Worm (Caenorhabditis elegans) whole organism, young adult: ENCODE measurements around the gene ndg-4.

ENCODE experiments used
- B0019.2 ChIP-seq: fragments of 200-800 bp; sonication (Bioruptor generic); conservative IDR thresholded peaks from 2 replicates; pipeline ENCODE4 v1.3.6; 2022; ENCODE audit warnings: missing genetic modification reagents, missing genetic modification characterization, missing compliant biosample characterization
- B0035.1 ChIP-seq: sonication (generic microtip); optimal IDR thresholded peaks from 2 replicates; lab custom pipeline; 2016; ENCODE audit warnings: missing genetic modification characterization, mild to moderate bottlenecking, missing compliant biosample characterization, missing genotype, missing genetic modification reagents
- C17E4.6 ChIP-seq: fragments of 200-800 bp; sonication (Bioruptor generic); IDR thresholded peaks from 2 replicates; pipeline ENCODE4 v1.3.6; 2022; ENCODE audit warnings: missing genetic modification reagents, missing genetic modification characterization, missing compliant biosample characterization
- D2030.7 ChIP-seq: fragments of 200-800 bp; sonication (Bioruptor generic); IDR thresholded peaks from 2 replicates; pipeline ENCODE4 v1.3.6; 2022; ENCODE audit warnings: missing genetic modification reagents, missing genetic modification characterization, missing compliant biosample characterization
- F10E7.11 ChIP-seq: sonication (generic microtip); optimal IDR thresholded peaks from 2 replicates; lab custom pipeline; 2017; ENCODE audit warnings: mild to moderate bottlenecking, missing genetic modification characterization, moderate library complexity, missing compliant biosample characterization
- F23B12.7 ChIP-seq: sonication (generic microtip); optimal IDR thresholded peaks from 2 replicates; lab custom pipeline; 2017; ENCODE audit warnings: missing genetic modification characterization, mild to moderate bottlenecking, missing compliant biosample characterization, antibody characterized with exemption, moderate library complexity; ENCODE audit not compliant: insufficient read depth
- F37B4.10 ChIP-seq: fragments of 200-800 bp; sonication (Bioruptor generic); IDR thresholded peaks from 2 replicates; pipeline ENCODE4 v1.3.6; 2022; ENCODE audit warnings: missing genetic modification characterization, missing compliant biosample characterization
- F39B2.1 ChIP-seq: fragments of 200-800 bp; sonication (Bioruptor generic); IDR thresholded peaks from 2 replicates; pipeline ENCODE4 v1.3.6; 2022; ENCODE audit warnings: missing genetic modification reagents, missing genetic modification characterization, missing compliant biosample characterization
- K12H6.12 ChIP-seq: fragments of 200-800 bp; sonication (Bioruptor generic); optimal IDR thresholded peaks from 2 replicates; lab custom pipeline; 2018; ENCODE audit warnings: mild to moderate bottlenecking, missing genetic modification characterization, missing compliant biosample characterization
- T07F8.4 ChIP-seq: sonication (generic microtip); optimal IDR thresholded peaks from 2 replicates; lab custom pipeline; 2016; ENCODE audit warnings: mild to moderate bottlenecking, missing genetic modification characterization, moderate library complexity, missing compliant biosample characterization
- Y56A3A.18 ChIP-seq: fragments of 200-800 bp; sonication (Bioruptor generic); IDR thresholded peaks from 2 replicates; pipeline ENCODE4 v1.3.6; 2022; ENCODE audit warnings: missing genetic modification reagents, missing genetic modification characterization, missing compliant biosample characterization
- Y79H2A.3 ChIP-seq: fragments of 200-800 bp; sonication (Bioruptor generic); conservative IDR thresholded peaks from 2 replicates; pipeline ENCODE4 v1.3.6; 2022; ENCODE audit warnings: missing genetic modification reagents, missing genetic modification characterization, missing compliant biosample characterization
- Y95B8A.8 ChIP-seq: fragments of 200-800 bp; sonication (Bioruptor generic); IDR thresholded peaks from 2 replicates; pipeline ENCODE4 v1.3.6; 2022; ENCODE audit warnings: missing genetic modification reagents, missing genetic modification characterization, missing compliant biosample characterization
- akir-1 ChIP-seq: fragments of 200-800 bp; sonication (Bioruptor generic); optimal IDR thresholded peaks from 2 replicates; lab custom pipeline; 2018; ENCODE audit warnings: mild to moderate bottlenecking, missing genetic modification characterization, moderate library complexity, missing compliant biosample characterization
- bed-2 ChIP-seq: fragments of 200-800 bp; sonication (Bioruptor generic); IDR thresholded peaks from 2 replicates; pipeline ENCODE4 v1.3.6; 2022; ENCODE audit warnings: missing genetic modification reagents, missing genetic modification characterization, missing compliant biosample characterization
- cebp-2 ChIP-seq: fragments of 200-800 bp; sonication (Bioruptor generic); IDR thresholded peaks from 2 replicates; pipeline ENCODE4 v1.3.6; 2022; ENCODE audit warnings: missing genetic modification characterization, missing compliant biosample characterization
- ceh-27 ChIP-seq: fragments of 200-800 bp; sonication (Bioruptor generic); optimal IDR thresholded peaks from 2 replicates; lab custom pipeline; 2018; ENCODE audit warnings: mild to moderate bottlenecking, missing genetic modification characterization, moderate library complexity, missing compliant biosample characterization
- ceh-40 ChIP-seq: fragments of 200-800 bp; sonication (Bioruptor generic); IDR thresholded peaks from 2 replicates; pipeline ENCODE4 v1.3.6; 2022; ENCODE audit warnings: missing genetic modification characterization, missing compliant biosample characterization
- ceh-79 ChIP-seq: sonication (generic microtip); optimal IDR thresholded peaks from 2 replicates; lab custom pipeline; 2017; ENCODE audit warnings: mild to moderate bottlenecking, missing genetic modification characterization, missing compliant biosample characterization
- ceh-91 ChIP-seq: fragments of 200-800 bp; sonication (Bioruptor generic); IDR thresholded peaks from 2 replicates; pipeline ENCODE4 v1.3.6; 2022; ENCODE audit warnings: missing genetic modification reagents, missing genetic modification characterization, missing compliant biosample characterization
- chd-7 ChIP-seq: sonication (generic microtip); optimal IDR thresholded peaks from 2 replicates; lab custom pipeline; 2016; ENCODE audit warnings: mild to moderate bottlenecking, missing genetic modification characterization, moderate library complexity, missing compliant biosample characterization
- dpl-1 ChIP-seq: fragments of 150-350 bp; optimal IDR thresholded peaks from 2 replicates; lab custom pipeline; 2014; ENCODE audit warnings: missing biosample characterization, missing genetic modification reagents, missing genetic modification characterization
- egl-18 ChIP-seq: fragments of 200-800 bp; sonication (Bioruptor generic); IDR thresholded peaks from 2 replicates; pipeline ENCODE4 v1.3.6; 2022; ENCODE audit warnings: missing genetic modification reagents, missing genetic modification characterization, missing compliant biosample characterization
- egrh-3 ChIP-seq: fragments of 200-800 bp; sonication (Bioruptor generic); IDR thresholded peaks from 2 replicates; pipeline ENCODE4 v1.3.6; 2022; ENCODE audit warnings: missing genetic modification reagents, missing genetic modification characterization, missing compliant biosample characterization
- ekl-4 ChIP-seq: fragments of 200-800 bp; sonication (Bioruptor generic); IDR thresholded peaks from 2 replicates; pipeline ENCODE4 v1.3.6; 2022; ENCODE audit warnings: missing genetic modification reagents, missing genetic modification characterization, missing compliant biosample characterization
- fkh-3 ChIP-seq: sonication (generic microtip); optimal IDR thresholded peaks from 2 replicates; lab custom pipeline; 2016; ENCODE audit warnings: mild to moderate bottlenecking, missing genetic modification characterization, missing compliant biosample characterization
- him-1 ChIP-seq: sonication (generic microtip); optimal IDR thresholded peaks from 2 replicates; lab custom pipeline; 2016; ENCODE audit warnings: missing genotype, missing genetic modification reagents, missing genetic modification characterization, missing compliant biosample characterization
- hrde-1 ChIP-seq: sonication (generic microtip); optimal IDR thresholded peaks from 2 replicates; lab custom pipeline; 2016; ENCODE audit warnings: missing genetic modification characterization, mild to moderate bottlenecking, missing compliant biosample characterization, moderate library complexity, missing genotype, missing genetic modification reagents, borderline replicate concordance
- lag-1 ChIP-seq: fragments of 200-800 bp; sonication (Bioruptor generic); IDR thresholded peaks from 2 replicates; pipeline ENCODE4 v1.3.6; 2022; ENCODE audit warnings: missing genetic modification reagents, missing genetic modification characterization, missing compliant biosample characterization
- lsl-1 ChIP-seq: fragments of 200-800 bp; sonication (Bioruptor generic); optimal IDR thresholded peaks from 2 replicates; lab custom pipeline; 2018; ENCODE audit warnings: mild to moderate bottlenecking, missing genetic modification characterization, moderate library complexity, missing compliant biosample characterization
- madf-6 ChIP-seq: fragments of 200-800 bp; sonication (Bioruptor generic); IDR thresholded peaks from 2 replicates; pipeline ENCODE4 v1.3.6; 2022; ENCODE audit warnings: missing genetic modification reagents, missing genetic modification characterization, missing compliant biosample characterization
- mel-28 ChIP-seq: sonication (generic microtip); optimal IDR thresholded peaks from 2 replicates; lab custom pipeline; 2016; ENCODE audit warnings: borderline replicate concordance, mild to moderate bottlenecking, missing genetic modification characterization, missing compliant biosample characterization
- nhr-120 ChIP-seq: fragments of 200-800 bp; sonication (Bioruptor generic); IDR thresholded peaks from 2 replicates; pipeline ENCODE4 v1.3.6; 2022; ENCODE audit warnings: missing genetic modification characterization, missing compliant biosample characterization
- pbrm-1 ChIP-seq: fragments of 200-800 bp; sonication (Bioruptor generic); IDR thresholded peaks from 2 replicates; pipeline ENCODE4 v1.3.6; 2022; ENCODE audit warnings: missing genetic modification reagents, missing genetic modification characterization, missing compliant biosample characterization
- repo-1 ChIP-seq: sonication (generic microtip); optimal IDR thresholded peaks from 2 replicates; lab custom pipeline; 2017; ENCODE audit warnings: mild to moderate bottlenecking, missing genetic modification characterization, missing compliant biosample characterization
- rpc-1 ChIP-seq, 2 experiments: fragments of 150-350 bp in 1 of 2; sonication (generic microtip) in 1 of 2; optimal IDR thresholded peaks; 2 replicates each; lab custom pipeline; 2014 to 2018; ENCODE audit warnings: missing biosample characterization in 1 of 2, missing genetic modification characterization in 1 of 2, missing genetic modification reagents in 1 of 2, missing genotype in 1 of 2
- snpc-3.4 ChIP-seq: sonication (generic microtip); optimal IDR thresholded peaks from 2 replicates; lab custom pipeline; 2017; ENCODE audit warnings: missing genetic modification characterization, mild to moderate bottlenecking, missing compliant biosample characterization, antibody characterized with exemption, moderate library complexity, missing genotype, missing genetic modification reagents
- sptf-2 ChIP-seq: fragments of 200-800 bp; sonication (Bioruptor generic); optimal IDR thresholded peaks from 2 replicates; lab custom pipeline; 2018; ENCODE audit warnings: mild to moderate bottlenecking, missing genetic modification characterization, missing compliant biosample characterization
- tbp1 ChIP-seq: fragments of 200-800 bp; sonication (Bioruptor generic); optimal IDR thresholded peaks from 2 replicates; lab custom pipeline; 2018; ENCODE audit warnings: mild to moderate bottlenecking, missing genetic modification characterization, missing compliant biosample characterization
- unc-62 ChIP-seq: fragments of 150-350 bp; optimal IDR thresholded peaks from 2 replicates; lab custom pipeline; 2014; ENCODE audit warnings: missing biosample characterization, missing genetic modification reagents, missing genetic modification characterization
- xnd-1 ChIP-seq: sonication (generic microtip); optimal IDR thresholded peaks from 2 replicates; lab custom pipeline; 2016; ENCODE audit warnings: missing genotype, missing genetic modification reagents, missing genetic modification characterization, missing compliant biosample characterization
- zim-3 ChIP-seq: sonication (generic microtip); optimal IDR thresholded peaks from 2 replicates; lab custom pipeline; 2017; ENCODE audit warnings: mild to moderate bottlenecking, missing genetic modification characterization, moderate library complexity, missing compliant biosample characterization
- ztf-18 ChIP-seq: sonication (generic microtip); optimal IDR thresholded peaks from 2 replicates; lab custom pipeline; 2016; ENCODE audit warnings: missing genotype, mild to moderate bottlenecking, missing genetic modification characterization, missing compliant biosample characterization
- ztf-22 ChIP-seq: fragments of 200-800 bp; sonication (Bioruptor generic); optimal IDR thresholded peaks from 2 replicates; lab custom pipeline; 2018; ENCODE audit warnings: mild to moderate bottlenecking, missing genetic modification characterization, moderate library complexity, missing compliant biosample characterization
- ztf-3 ChIP-seq: fragments of 200-800 bp; sonication (Bioruptor generic); optimal IDR thresholded peaks from 2 replicates; lab custom pipeline; 2018; ENCODE audit warnings: mild to moderate bottlenecking, missing genetic modification characterization, missing compliant biosample characterization

Gene ndg-4

DNA sequence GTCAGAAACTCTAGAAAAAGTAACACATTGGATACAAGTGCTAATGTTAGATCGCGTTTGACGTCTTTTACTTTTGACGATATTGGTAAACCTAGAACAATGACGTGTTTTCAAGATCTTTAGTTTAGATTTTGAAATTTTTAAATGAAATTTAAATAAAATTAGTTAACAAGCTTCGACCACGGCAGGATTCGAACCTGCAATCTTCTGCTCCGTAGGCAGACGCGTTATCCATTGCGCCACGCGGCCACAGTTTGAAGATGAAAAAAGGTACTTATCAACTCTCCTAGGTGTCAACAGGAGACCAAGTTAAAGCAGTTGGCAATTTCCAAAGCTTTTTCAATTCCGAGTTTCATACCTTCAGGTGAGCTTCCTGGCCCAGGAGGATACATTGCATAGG lies 17.8 kb downstream of the ndg-4 start (continued):
- TF ChIP-seq xnd-1 (tag; lab: Kevin White, UChicago) = no peak
- TF ChIP-seq pbrm-1 (GFP tag; lab: Robert Waterston, UW) = peak; percentile 61; the same call in 1 of the 2 replicates
- TF ChIP-seq K12H6.12 (tag; lab: Kevin White, UChicago) = peak; percentile 16
- TF ChIP-seq F23B12.7 (tag; lab: Kevin White, UChicago) = peak; percentile 53
- TF ChIP-seq chd-7 (tag; lab: Kevin White, UChicago) = no peak
- TF ChIP-seq dpl-1 = no peak
- no peak for TF ChIP-seq nhr-120
- TF ChIP-seq madf-6 = peak; percentile 69
- TF ChIP-seq ceh-91 (GFP tag; lab: Robert Waterston, UW) = no peak
- TF ChIP-seq mel-28 (tag; lab: Kevin White, UChicago) = no peak
- TF ChIP-seq fkh-3 (tag; lab: Kevin White, UChicago) = no peak
- no peak for TF ChIP-seq egl-18 (GFP tag; lab: Robert Waterston, UW)
- no peak for TF ChIP-seq B0019.2 (GFP tag; lab: Robert Waterston, UW)
- TF ChIP-seq D2030.7 (GFP tag; lab: Robert Waterston, UW) = peak; percentile 69; the same call in 1 of the 2 replicates
- TF ChIP-seq sptf-2 (GFP tag; lab: Kevin White, UChicago) = no peak
- TF ChIP-seq cebp-2 (GFP tag; lab: Robert Waterston, UW) = no peak
- TF ChIP-seq lsl-1 (GFP tag; lab: Kevin White, UChicago) = peak; percentile 40
- TF ChIP-seq akir-1 (GFP tag; lab: Kevin White, UChicago) = no peak
- no peak for TF ChIP-seq B0035.1 (tag; lab: Kevin White, UChicago)
- no peak for TF ChIP-seq ceh-79
- TF ChIP-seq repo-1 = no peak
- TF ChIP-seq C17E4.6 (GFP tag; lab: Robert Waterston, UW) = no peak
- TF ChIP-seq F39B2.1 (GFP tag; lab: Robert Waterston, UW) = no peak
- peak; percentile 29 for TF ChIP-seq snpc-3.4 (tag; lab: Kevin White, UChicago)
- peak; percentile 72 for TF ChIP-seq him-1
- no peak for TF ChIP-seq hrde-1 (tag; lab: Kevin White, UChicago)
- TF ChIP-seq bed-2 (GFP tag; lab: Robert Waterston, UW) = no peak
- TF ChIP-seq T07F8.4 = peak; percentile 23
- TF ChIP-seq egrh-3 (GFP tag; lab: Robert Waterston, UW) = no peak
- TF ChIP-seq F10E7.11 (tag; lab: Kevin White, UChicago) = no peak
- peak; percentile 73 for TF ChIP-seq ztf-18 (tag; lab: Kevin White, UChicago)
- no peak for TF ChIP-seq Y95B8A.8 (GFP tag; lab: Robert Waterston, UW)
- peak; percentile 93 for TF ChIP-seq tbp1 (GFP tag; lab: Kevin White, UChicago)
- no peak for TF ChIP-seq ztf-3 (GFP tag; lab: Kevin White, UChicago)
- TF ChIP-seq ztf-22 (GFP tag; lab: Kevin White, UChicago) = no peak
- no peak for TF ChIP-seq ceh-27 (GFP tag; lab: Kevin White, UChicago)
- TF ChIP-seq ceh-40 (GFP tag; lab: Robert Waterston, UW) = no peak
- no peak for TF ChIP-seq unc-62 (GFP tag; lab: Kevin White, UChicago)
- TF ChIP-seq F37B4.10 = no peak
- no peak for TF ChIP-seq ekl-4 (GFP tag; lab: Robert Waterston, UW)
- TF ChIP-seq Y79H2A.3 (GFP tag; lab: Robert Waterston, UW) = no peak
- TF ChIP-seq Y56A3A.18 (GFP tag; lab: Robert Waterston, UW) = no peak
- TF ChIP-seq rpc-1 (optimal IDR thresholded peaks at IDR 0.05; lab: Kevin White, UChicago) = peak; percentile 63
- TF ChIP-seq rpc-1 (tag; optimal IDR thresholded peaks at IDR 0.05; lab: Kevin White, UChicago) = peak; percentile 81
- no peak for TF ChIP-seq zim-3 (tag; lab: Kevin White, UChicago)
- no peak for TF ChIP-seq lag-1 (GFP tag; lab: Robert Waterston, UW)
